Worm (Caenorhabditis elegans): ENCODE results near the gene srh-10.
A peak's percentile ranks its signal among the peaks of the same experiment; 100 is the strongest.

Gene srh-10

ce11 chrV:6015546-6016089 is 51.3 kb downstream of the srh-10 start (continued):
- TF ChIP-seq B0336.3 (GFP tag; IDR thresholded peaks at IDR 0.05) (peak; percentile 68), Y56A3A.18 (GFP tag; IDR thresholded peaks at IDR 0.05) (no peak), unc-62 (GFP tag; optimal IDR thresholded peaks at IDR 0.05) (no peak), tbp1 (GFP tag; optimal IDR thresholded peaks at IDR 0.05) (no peak), sea-2 (GFP tag; IDR thresholded peaks at IDR 0.05) (no peak)
